Fruit fly (Drosophila melanogaster) whole organism, wandering third instar larva: ENCODE results near the gene CG14573.

Experiments used
- Abd-B ChIP-seq: fragments of >200 bp; optimal IDR thresholded peaks from 2 replicates; lab custom pipeline; 2017; ENCODE audit warnings: missing biosample characterization, missing genetic modification characterization
- Dfd ChIP-seq: fragments of >200 bp; optimal IDR thresholded peaks from 2 replicates; lab custom pipeline; 2017; ENCODE audit warnings: missing biosample characterization, missing genetic modification characterization
- Jra ChIP-seq: sonication (Bioruptor generic); optimal IDR thresholded peaks from 2 replicates; lab custom pipeline; 2016; ENCODE audit warnings: missing biosample characterization, missing genetic modification characterization
- ey ChIP-seq: fragments of 200-800 bp; sonication (Bioruptor generic); optimal IDR thresholded peaks from 2 replicates; lab custom pipeline; 2016; ENCODE audit warnings: missing biosample characterization, missing genetic modification characterization
- psq ChIP-seq: fragments of 200-800 bp; sonication (Bioruptor generic); optimal IDR thresholded peaks from 3 replicates; lab custom pipeline; 2017; ENCODE audit warnings: missing biosample characterization, mild to moderate bottlenecking, missing genetic modification characterization, moderate library complexity
- usp ChIP-seq: fragments of >200 bp; optimal IDR thresholded peaks from 2 replicates; lab custom pipeline; 2017; ENCODE audit warnings: missing biosample characterization, missing genetic modification characterization

DNA sequence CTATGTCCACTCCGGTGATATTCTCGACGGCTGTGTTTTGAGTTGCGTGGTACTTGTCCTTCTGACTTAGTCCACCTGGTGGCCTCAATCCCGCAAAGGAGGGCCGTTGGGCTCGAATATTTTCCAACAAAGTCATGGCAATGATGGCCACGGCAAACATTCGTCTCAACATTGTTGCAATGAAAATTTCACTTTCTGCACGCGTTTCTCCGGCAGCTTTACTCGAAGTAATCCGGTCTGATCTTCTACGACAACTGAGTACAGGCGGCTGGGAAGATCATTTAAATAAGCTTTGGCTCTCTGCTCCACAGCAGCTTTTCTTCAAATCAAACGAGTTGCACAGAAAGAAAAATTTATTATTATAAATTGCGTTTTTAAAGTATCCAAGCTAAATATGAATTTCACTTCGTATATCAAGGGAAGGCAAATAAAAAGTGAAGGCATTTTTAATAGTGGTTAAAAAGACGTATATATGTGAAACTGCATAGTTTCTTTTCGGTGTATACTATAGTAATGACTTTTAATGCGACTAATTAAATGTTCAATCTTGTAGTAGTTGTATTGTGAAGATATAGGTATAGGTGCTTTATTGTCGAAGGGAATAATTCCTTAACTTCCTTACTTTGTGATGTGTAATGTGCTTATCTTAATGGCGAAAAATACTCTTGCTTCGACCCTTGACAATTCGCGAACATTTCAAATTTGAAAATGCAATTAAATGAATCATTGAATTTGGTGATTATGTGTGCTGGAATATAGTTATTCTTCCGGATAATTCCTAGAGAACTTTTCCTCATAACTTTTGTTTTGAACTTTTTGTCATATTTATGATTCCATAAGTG, 4.5 kb downstream of the CG14573 start, which contains the start of gene CG14567:
- TF ChIP-seq Abd-B (no peak), ey (peak; percentile 31), Dfd (GFP tag; lab: Kevin White, UChicago) (no peak), Jra (GFP tag; lab: Kevin White, UChicago) (no peak), psq (GFP tag; lab: Kevin White, UChicago) (peak; percentile 12), usp (GFP tag; lab: Kevin White, UChicago) (no peak)
